Fruit fly (Drosophila melanogaster) whole organism, embryonic: ENCODE measurements around the gene CG42819.
A peak's percentile ranks its signal among the peaks of the same experiment; 100 is the strongest.

Experiments used
- Abd-B ChIP-seq: fragments of 200-800 bp; sonication (Bioruptor generic); optimal IDR thresholded peaks from 2 replicates; lab custom pipeline; 2018; ENCODE audit warnings: missing biosample characterization, mild to moderate bottlenecking, missing genetic modification characterization, moderate library complexity
- Bdp1 ChIP-seq: fragments of 200-800 bp; sonication (Bioruptor generic); optimal IDR thresholded peaks from 3 replicates; lab custom pipeline; 2016; ENCODE audit warnings: missing biosample characterization, missing genetic modification characterization
- CG11247 ChIP-seq: fragments of 200-800 bp; sonication (Bioruptor generic); IDR thresholded peaks from 2 replicates; pipeline ENCODE4 v1.3.6; 2022; ENCODE audit warnings: missing biosample characterization, missing genetic modification characterization
- CG11504 ChIP-seq: fragments of 200-800 bp; sonication (Bioruptor generic); optimal IDR thresholded peaks from 3 replicates; lab custom pipeline; 2019; ENCODE audit warnings: missing biosample characterization, mild to moderate bottlenecking, missing genetic modification characterization, moderate library complexity
- CG11696 ChIP-seq: fragments of 200-800 bp; sonication (Bioruptor generic); IDR thresholded peaks from 2 replicates; pipeline ENCODE4 v1.3.6; 2022; ENCODE audit warnings: missing biosample characterization, missing genetic modification characterization
- CG12104 ChIP-seq: fragments of 200-800 bp; sonication (Bioruptor generic); optimal IDR thresholded peaks from 3 replicates; lab custom pipeline; 2016; ENCODE audit warnings: missing biosample characterization, missing genetic modification characterization
- CG13775 ChIP-seq: fragments of 200-800 bp; sonication (Bioruptor generic); optimal IDR thresholded peaks from 3 replicates; lab custom pipeline; 2017; ENCODE audit warnings: missing biosample characterization, mild to moderate bottlenecking, missing genetic modification characterization
- CG1603 ChIP-seq: fragments of 200-800 bp; sonication (Bioruptor generic); optimal IDR thresholded peaks from 2 replicates; lab custom pipeline; 2019; ENCODE audit warnings: missing biosample characterization, mild to moderate bottlenecking, missing genetic modification characterization, moderate library complexity
- CG17385 ChIP-seq: fragments of 200-800 bp; sonication (Bioruptor generic); optimal IDR thresholded peaks from 3 replicates; lab custom pipeline; 2018; ENCODE audit warnings: missing biosample characterization, mild to moderate bottlenecking, missing genetic modification characterization
- CG17802 ChIP-seq: fragments of 200-800 bp; sonication (Bioruptor generic); optimal IDR thresholded peaks from 2 replicates; lab custom pipeline; 2018; ENCODE audit warnings: missing biosample characterization, mild to moderate bottlenecking, missing genetic modification characterization, moderate library complexity
- CG18011 ChIP-seq: fragments of 200-800 bp; sonication (Bioruptor generic); optimal IDR thresholded peaks from 2 replicates; lab custom pipeline; 2017; ENCODE audit warnings: missing biosample characterization, missing genetic modification characterization, mild to moderate bottlenecking, moderate library complexity, missing genotype
- CG18262 ChIP-seq: fragments of 200-800 bp; optimal IDR thresholded peaks from 3 replicates; lab custom pipeline; 2019; ENCODE audit warnings: missing biosample characterization, mild to moderate bottlenecking, missing genetic modification characterization, moderate library complexity
- CG1832 ChIP-seq: fragments of 200-800 bp; sonication (Bioruptor generic); optimal IDR thresholded peaks from 2 replicates; lab custom pipeline; 2017; ENCODE audit warnings: missing biosample characterization, mild to moderate bottlenecking, missing genetic modification characterization, inconsistent platforms
- CG2116 ChIP-seq: fragments of 200-800 bp; sonication (Bioruptor generic); optimal IDR thresholded peaks from 3 replicates; lab custom pipeline; 2018; ENCODE audit warnings: missing biosample characterization, mild to moderate bottlenecking, missing genetic modification characterization
- CG2202 ChIP-seq: fragments of 200-800 bp; sonication (Bioruptor generic); optimal IDR thresholded peaks from 2 replicates; lab custom pipeline; 2018; ENCODE audit warnings: missing biosample characterization, mild to moderate bottlenecking, missing genetic modification characterization
- CG3995 ChIP-seq: fragments of 200-800 bp; sonication (Bioruptor generic); optimal IDR thresholded peaks from 3 replicates; lab custom pipeline; 2016; ENCODE audit warnings: missing biosample characterization, missing genetic modification characterization
- CG4730 ChIP-seq: fragments of 200-800 bp; sonication (Bioruptor generic); IDR thresholded peaks from 2 replicates; pipeline ENCODE4 v1.3.6; 2022; ENCODE audit warnings: missing biosample characterization, missing genetic modification characterization
- CG6813 ChIP-seq: fragments of 200-800 bp; sonication (Bioruptor generic); optimal IDR thresholded peaks from 2 replicates; lab custom pipeline; 2017; ENCODE audit warnings: missing biosample characterization, missing genetic modification characterization, mild to moderate bottlenecking, moderate library complexity, missing genetic modification reagents
- CG7372 ChIP-seq: fragments of 200-800 bp; sonication (Bioruptor generic); IDR thresholded peaks from 2 replicates; pipeline ENCODE4 v1.3.6; 2022; ENCODE audit warnings: missing biosample characterization, missing genetic modification characterization
- Ets65A ChIP-seq: fragments of 200-800 bp; sonication (Bioruptor generic); peaks from one replicate; lab custom pipeline; 2016; ENCODE audit warnings: missing biosample characterization, missing genetic modification characterization
- Max ChIP-seq: fragments of 200-800 bp; sonication (Bioruptor generic); optimal IDR thresholded peaks from 2 replicates; lab custom pipeline; 2016; ENCODE audit warnings: missing biosample characterization, mild to moderate bottlenecking, missing genetic modification characterization
- Med ChIP-seq: fragments of 200-800 bp; sonication (Bioruptor generic); peaks from one replicate; lab custom pipeline; 2016; ENCODE audit warnings: missing biosample characterization, missing genetic modification characterization, mild to moderate bottlenecking, inconsistent platforms, moderate library complexity
- Nf-YA ChIP-seq: fragments of 200-800 bp; sonication (Bioruptor generic); IDR thresholded peaks from 2 replicates; pipeline ENCODE4 v1.3.6; 2022; ENCODE audit warnings: missing biosample characterization, missing genetic modification characterization
- Nf-YB ChIP-seq: fragments of 200-800 bp; sonication (Bioruptor generic); optimal IDR thresholded peaks from 3 replicates; lab custom pipeline; 2019; ENCODE audit warnings: missing biosample characterization, mild to moderate bottlenecking, missing genetic modification characterization, moderate library complexity
- Side ChIP-seq: fragments of 200-800 bp; sonication (Bioruptor generic); optimal IDR thresholded peaks from 2 replicates; lab custom pipeline; 2016; ENCODE audit warnings: missing biosample characterization, missing genetic modification characterization
- Sry-β ChIP-seq: fragments of 200-800 bp; sonication (Bioruptor generic); optimal IDR thresholded peaks from 2 replicates; lab custom pipeline; 2018; ENCODE audit warnings: missing biosample characterization, mild to moderate bottlenecking, missing genetic modification characterization, moderate library complexity
- aop ChIP-seq: fragments of 200-800 bp; sonication (Bioruptor generic); IDR thresholded peaks from 2 replicates; pipeline ENCODE4 v1.3.6; 2022; ENCODE audit warnings: missing biosample characterization, missing genetic modification characterization
- cg ChIP-seq: fragments of 200-800 bp; sonication (Bioruptor generic); optimal IDR thresholded peaks from 3 replicates; lab custom pipeline; 2019; ENCODE audit warnings: missing biosample characterization, mild to moderate bottlenecking, missing genetic modification characterization, moderate library complexity
- chn ChIP-seq: fragments of 200-800 bp; sonication (Bioruptor generic); optimal IDR thresholded peaks from 2 replicates; lab custom pipeline; 2016; ENCODE audit warnings: missing biosample characterization, missing genetic modification characterization
- disco-r ChIP-seq: fragments of 200-800 bp; sonication (Bioruptor generic); optimal IDR thresholded peaks from 2 replicates; lab custom pipeline; 2016; ENCODE audit warnings: missing biosample characterization, missing genetic modification characterization
- dmrt99B ChIP-seq: fragments of 200-800 bp; sonication (Bioruptor generic); optimal IDR thresholded peaks from 2 replicates; lab custom pipeline; 2018; ENCODE audit warnings: missing biosample characterization, mild to moderate bottlenecking, missing genetic modification characterization, moderate library complexity
- eve ChIP-seq, 2 experiments: fragments of >200 bp; optimal IDR thresholded peaks; 2 replicates each; lab custom pipeline; 2017; ENCODE audit warnings: missing biosample characterization in 2 of 2, missing genetic modification characterization in 2 of 2
- exex ChIP-seq: fragments of 200-800 bp; sonication (Bioruptor generic); optimal IDR thresholded peaks from 4 replicates; lab custom pipeline; 2018; ENCODE audit warnings: missing biosample characterization, mild to moderate bottlenecking, missing genetic modification characterization, moderate library complexity
- grau ChIP-seq: fragments of 200-800 bp; optimal IDR thresholded peaks from 3 replicates; lab custom pipeline; 2019; ENCODE audit warnings: missing biosample characterization, mild to moderate bottlenecking, missing genetic modification characterization, moderate library complexity
- ham ChIP-seq: fragments of 200-800 bp; sonication (Bioruptor generic); IDR thresholded peaks from 2 replicates; pipeline ENCODE4 v1.3.6; 2022; ENCODE audit warnings: missing biosample characterization, missing genetic modification characterization
- hth ChIP-seq: fragments of >200 bp; optimal IDR thresholded peaks from 2 replicates; lab custom pipeline; 2017; ENCODE audit warnings: inconsistent platforms
- inv ChIP-seq: fragments of 200-800 bp; sonication (Bioruptor generic); IDR thresholded peaks from 2 replicates; pipeline ENCODE4 v1.3.6; 2022; ENCODE audit warnings: missing biosample characterization, missing genetic modification characterization; ENCODE audit not compliant: partially characterized antibody
- lab ChIP-seq: fragments of 200-800 bp; sonication (Bioruptor generic); optimal IDR thresholded peaks from 3 replicates; lab custom pipeline; 2017; ENCODE audit warnings: missing biosample characterization, missing genetic modification characterization, mild to moderate bottlenecking, moderate library complexity, missing genetic modification reagents
- lmd ChIP-seq: fragments of 200-800 bp; sonication (Bioruptor generic); IDR thresholded peaks from 2 replicates; pipeline ENCODE4 v1.3.6; 2022; ENCODE audit warnings: missing biosample characterization, missing genetic modification characterization
- lola ChIP-seq, 3 experiments: fragments of >200 bp in 2 of 3; fragments of 200-800 bp in 1 of 3; sonication (Bioruptor generic) in 1 of 3; optimal IDR thresholded peaks; 2 replicates each; lab custom pipeline; 2017 to 2019; ENCODE audit warnings: missing biosample characterization in 3 of 3, missing genetic modification characterization in 3 of 3, mild to moderate bottlenecking in 1 of 3, moderate library complexity in 1 of 3
- mirr ChIP-seq: fragments of 200-800 bp; sonication (Bioruptor generic); optimal IDR thresholded peaks from 3 replicates; lab custom pipeline; 2018; ENCODE audit warnings: missing biosample characterization, mild to moderate bottlenecking, missing genetic modification characterization
- nom ChIP-seq: fragments of 200-800 bp; sonication (Bioruptor generic); optimal IDR thresholded peaks from 2 replicates; lab custom pipeline; 2017; ENCODE audit warnings: missing biosample characterization, missing genetic modification characterization, mild to moderate bottlenecking, moderate library complexity, missing genetic modification reagents
- pan ChIP-seq, 4 experiments: fragments of >200 bp in 3 of 4; fragments of 200-800 bp in 1 of 4; sonication (Bioruptor generic) in 1 of 4; optimal IDR thresholded peaks in 3 of 4; IDR thresholded peaks in 1 of 4; 2 replicates each; pipeline versions ENCODE4 v1.3.6 to Lab custom; 2017 to 2022; ENCODE audit warnings: missing biosample characterization in 2 of 4, missing genetic modification characterization in 2 of 4, mixed read lengths in 1 of 4
- salm ChIP-seq: fragments of 200-800 bp; sonication (Bioruptor generic); optimal IDR thresholded peaks from 2 replicates; lab custom pipeline; 2018; ENCODE audit warnings: missing biosample characterization, mild to moderate bottlenecking, missing genetic modification characterization
- so ChIP-seq: fragments of 200-800 bp; sonication (Bioruptor generic); IDR thresholded peaks from 3 replicates; pipeline ENCODE4 v1.3.6; 2022; ENCODE audit warnings: missing biosample characterization, missing genetic modification characterization
- sug ChIP-seq: fragments of 200-800 bp; optimal IDR thresholded peaks from 2 replicates; lab custom pipeline; 2019; ENCODE audit warnings: missing biosample characterization, mild to moderate bottlenecking, missing genetic modification characterization, moderate library complexity
- tna ChIP-seq: fragments of 200-800 bp; sonication (Bioruptor generic); IDR thresholded peaks from 2 replicates; pipeline ENCODE4 v1.3.6; 2022; ENCODE audit warnings: missing biosample characterization, missing genetic modification characterization; ENCODE audit not compliant: partially characterized antibody
- vvl ChIP-seq: fragments of 200-800 bp; sonication (Bioruptor generic); IDR thresholded peaks from 2 replicates; pipeline ENCODE4 v1.3.6; 2022; ENCODE audit warnings: missing biosample characterization, missing genetic modification characterization
- wdn ChIP-seq: fragments of 200-800 bp; sonication (Bioruptor generic); IDR thresholded peaks from 2 replicates; pipeline ENCODE4 v1.3.6; 2022; ENCODE audit warnings: missing biosample characterization, missing genetic modification characterization

Gene CG42819

dm6 chr2L:8374235-8374634 lies 14.9 kb downstream of the CG42819 start, which contains the start of gene Wdr82 (continued):
- TF ChIP-seq CG18011 = no peak
- peak; percentile 61 for TF ChIP-seq CG2116 (GFP tag; lab: Kevin White, UChicago)
- TF ChIP-seq dmrt99B (tag; lab: Kevin White, UChicago) = no peak
- TF ChIP-seq Max (GFP tag; lab: Kevin White, UChicago) = no peak

dm6 chr2L:8372248-8372647 lies 16.9 kb downstream of the CG42819 start:
- TF ChIP-seq grau (tag; lab: Kevin White, UChicago) (no peak), nom (no peak), CG3995 (GFP tag; lab: Kevin White, UChicago) (no peak), Med (GFP tag; lab: Kevin White, UChicago) (peak; percentile 64), vvl (GFP tag; lab: Robert Waterston, UW) (no peak), eve (GFP tag; optimal IDR thresholded peaks at IDR 0.05; lab: Kevin White, UChicago) (no peak), sug (tag; lab: Kevin White, UChicago) (peak; percentile 23), CG4730 (GFP tag; lab: Robert Waterston, UW) (0 out of 2 replicates have a peak, but pooled peaks have one; percentile 17), tna (GFP tag; lab: Robert Waterston, UW) (no peak), mirr (GFP tag; lab: Kevin White, UChicago) (peak; percentile 39), lab (GFP tag; lab: Kevin White, UChicago) (peak; percentile 20), Side (no peak), disco-r (GFP tag; lab: Kevin White, UChicago) (no peak), salm (no peak), lola (GFP tag; optimal IDR thresholded peaks at IDR 0.05; lab: Kevin White, UChicago) (no peak), wdn (GFP tag; lab: Robert Waterston, UW) (no peak), pan (optimal IDR thresholded peaks at IDR 0.05; lab: Kevin White, UChicago) (no peak), pan (GFP tag; optimal IDR thresholded peaks at IDR 0.05 in 1 of 2, IDR thresholded peaks at IDR 0.05 in 1 of 2) (no peak), cg (GFP tag; lab: Kevin White, UChicago) (no peak), lmd (no peak), CG17385 (GFP tag; lab: Kevin White, UChicago) (no peak), inv (no peak), CG11696 (no peak), CG11247 (GFP tag; lab: Robert Waterston, UW) (no peak), CG1832 (no peak), CG18262 (tag; lab: Kevin White, UChicago) (no peak), chn (GFP tag; lab: Kevin White, UChicago) (no peak), hth (lab: Kevin White, UChicago) (no peak), ham (no peak), Ets65A (GFP tag; lab: Kevin White, UChicago) (peak; percentile 58), Nf-YB (no peak), aop (GFP tag; lab: Robert Waterston, UW) (no peak), CG7372 (GFP tag; lab: Robert Waterston, UW) (no peak), CG11504 (tag; lab: Kevin White, UChicago) (no peak), exex (tag; lab: Kevin White, UChicago) (peak; percentile 83), CG17802 (tag; lab: Kevin White, UChicago) (no peak), CG13775 (GFP tag; lab: Kevin White, UChicago) (no peak), CG2202 (tag; lab: Kevin White, UChicago) (no peak), Abd-B (GFP tag; lab: Kevin White, UChicago) (no peak), CG1603 (tag; lab: Kevin White, UChicago) (no peak), CG12104 (GFP tag; lab: Kevin White, UChicago) (no peak), so (GFP tag; lab: Robert Waterston, UW) (no peak), CG6813 (GFP tag; lab: Kevin White, UChicago) (no peak), Nf-YA (no peak), Bdp1 (GFP tag; lab: Kevin White, UChicago) (no peak), Sry-β (GFP tag; lab: Kevin White, UChicago) (no peak)
